Fruit fly (Drosophila melanogaster) whole organism, embryonic: ENCODE data around the gene Rab18.

ENCODE experiments used
- Abd-B ChIP-seq: fragments of 200-800 bp; sonication (Bioruptor generic); optimal IDR thresholded peaks from 2 replicates; lab custom pipeline; 2018; ENCODE audit warnings: missing biosample characterization, mild to moderate bottlenecking, missing genetic modification characterization, moderate library complexity
- Aef1 ChIP-seq: fragments of 200-800 bp; sonication (Bioruptor generic); IDR thresholded peaks from 3 replicates; pipeline ENCODE4 v1.3.6; 2022; ENCODE audit warnings: missing biosample characterization, missing genetic modification characterization
- Blimp-1 ChIP-seq: fragments of 200-800 bp; sonication (Bioruptor generic); optimal IDR thresholded peaks from 3 replicates; lab custom pipeline; 2018; ENCODE audit warnings: missing biosample characterization, missing genetic modification characterization, mild to moderate bottlenecking, moderate library complexity, missing genetic modification reagents
- CG10959 ChIP-seq: fragments of 200-800 bp; sonication (Bioruptor generic); IDR thresholded peaks from 2 replicates; pipeline ENCODE4 v1.3.6; 2022; ENCODE audit warnings: missing biosample characterization, missing genetic modification characterization
- CG11085 ChIP-seq: fragments of 200-800 bp; sonication (Bioruptor generic); IDR thresholded peaks from 2 replicates; pipeline ENCODE4 v1.3.6; 2022; ENCODE audit warnings: missing biosample characterization, missing genetic modification characterization
- CG12155 ChIP-seq: fragments of 200-800 bp; sonication (Bioruptor generic); optimal IDR thresholded peaks from 3 replicates; lab custom pipeline; 2016; ENCODE audit warnings: missing biosample characterization, missing genetic modification characterization
- CG13775 ChIP-seq: fragments of 200-800 bp; sonication (Bioruptor generic); optimal IDR thresholded peaks from 3 replicates; lab custom pipeline; 2017; ENCODE audit warnings: missing biosample characterization, mild to moderate bottlenecking, missing genetic modification characterization
- CG14441 ChIP-seq: fragments of 200-800 bp; sonication (Bioruptor generic); IDR thresholded peaks from 2 replicates; pipeline ENCODE4 v1.3.6; 2022; ENCODE audit warnings: missing biosample characterization, missing genetic modification characterization
- CG15073 ChIP-seq: fragments of 200-800 bp; sonication (Bioruptor generic); optimal IDR thresholded peaks from 2 replicates; lab custom pipeline; 2016; ENCODE audit warnings: missing biosample characterization, missing genetic modification characterization
- CG1602 ChIP-seq: fragments of 200-800 bp; sonication (Bioruptor generic); optimal IDR thresholded peaks from 3 replicates; lab custom pipeline; 2016; ENCODE audit warnings: missing biosample characterization, missing genetic modification characterization
- CG17359 ChIP-seq: fragments of 200-800 bp; sonication (Bioruptor generic); optimal IDR thresholded peaks from 3 replicates; lab custom pipeline; 2018; ENCODE audit warnings: missing biosample characterization, mild to moderate bottlenecking, missing genetic modification characterization, moderate library complexity
- CG17361 ChIP-seq: fragments of 200-800 bp; sonication (Bioruptor generic); IDR thresholded peaks from 3 replicates; pipeline ENCODE4 v1.3.6; 2022; ENCODE audit warnings: missing biosample characterization, missing genetic modification characterization
- CG18262 ChIP-seq: fragments of 200-800 bp; optimal IDR thresholded peaks from 3 replicates; lab custom pipeline; 2019; ENCODE audit warnings: missing biosample characterization, mild to moderate bottlenecking, missing genetic modification characterization, moderate library complexity
- CG30403 ChIP-seq: fragments of 200-800 bp; sonication (Bioruptor generic); optimal IDR thresholded peaks from 3 replicates; lab custom pipeline; 2016; ENCODE audit warnings: missing biosample characterization, missing genetic modification characterization
- CG30431 ChIP-seq: fragments of 200-800 bp; sonication (Bioruptor generic); optimal IDR thresholded peaks from 2 replicates; lab custom pipeline; 2017; ENCODE audit warnings: missing biosample characterization, missing genetic modification characterization
- CG32767 ChIP-seq: fragments of 200-800 bp; sonication (Bioruptor generic); IDR thresholded peaks from 2 replicates; pipeline ENCODE4 v1.3.6; 2022; ENCODE audit warnings: missing biosample characterization, missing genetic modification characterization
- CG4282 ChIP-seq: fragments of 200-800 bp; sonication (Bioruptor generic); optimal IDR thresholded peaks from 2 replicates; lab custom pipeline; 2016; ENCODE audit warnings: missing biosample characterization, missing genetic modification characterization
- CG8281 ChIP-seq: fragments of 200-800 bp; sonication (Bioruptor generic); optimal IDR thresholded peaks from 2 replicates; lab custom pipeline; 2018; ENCODE audit warnings: missing biosample characterization, mild to moderate bottlenecking, missing genetic modification characterization, moderate library complexity
- CG8944 ChIP-seq: fragments of 200-800 bp; sonication (Bioruptor generic); optimal IDR thresholded peaks from 3 replicates; lab custom pipeline; 2016; ENCODE audit warnings: missing biosample characterization, missing genetic modification characterization
- CG9876 ChIP-seq: fragments of 200-800 bp; sonication (Bioruptor generic); optimal IDR thresholded peaks from 2 replicates; lab custom pipeline; 2016; ENCODE audit warnings: missing biosample characterization, missing genetic modification characterization
- CG9932 ChIP-seq: fragments of 200-800 bp; sonication (Bioruptor generic); IDR thresholded peaks from 2 replicates; pipeline ENCODE4 v1.3.6; 2022; ENCODE audit warnings: missing biosample characterization, missing genetic modification characterization
- CTCF ChIP-seq: fragments of 200-800 bp; sonication (Bioruptor generic); optimal IDR thresholded peaks from 2 replicates; lab custom pipeline; 2017; ENCODE audit warnings: missing biosample characterization, mild to moderate bottlenecking, missing genetic modification characterization, moderate library complexity
- Dad ChIP-seq: fragments of 200-800 bp; sonication (Bioruptor generic); optimal IDR thresholded peaks from 3 replicates; lab custom pipeline; 2016; ENCODE audit warnings: missing biosample characterization, missing genetic modification characterization
- ERR ChIP-seq: fragments of 200-800 bp; sonication (Bioruptor generic); optimal IDR thresholded peaks from 2 replicates; lab custom pipeline; 2016; ENCODE audit warnings: missing biosample characterization, missing genetic modification characterization
- Ets65A ChIP-seq: fragments of 200-800 bp; sonication (Bioruptor generic); peaks from one replicate; lab custom pipeline; 2016; ENCODE audit warnings: missing biosample characterization, missing genetic modification characterization
- Fer2 ChIP-seq: fragments of 200-800 bp; sonication (Bioruptor generic); optimal IDR thresholded peaks from 2 replicates; lab custom pipeline; 2018; ENCODE audit warnings: missing biosample characterization, mild to moderate bottlenecking, missing genetic modification characterization, moderate library complexity
- Gsc ChIP-seq: fragments of 200-800 bp; sonication (Bioruptor generic); IDR thresholded peaks from 2 replicates; pipeline ENCODE4 v1.3.6; 2022; ENCODE audit warnings: missing biosample characterization, missing genetic modification characterization
- H2.0 ChIP-seq: fragments of 200-800 bp; sonication (Bioruptor generic); IDR thresholded peaks from 2 replicates; pipeline ENCODE4 v1.3.6; 2022; ENCODE audit warnings: missing biosample characterization, missing genetic modification characterization
- Hmx ChIP-seq: fragments of 200-800 bp; sonication (Bioruptor generic); optimal IDR thresholded peaks from 2 replicates; lab custom pipeline; 2016; ENCODE audit warnings: missing biosample characterization, missing genetic modification characterization
- Hr51 ChIP-seq, 2 experiments: fragments of 200-800 bp; sonication (Bioruptor generic); optimal IDR thresholded peaks; 2 replicates in 1 of 2; 3 replicates in 1 of 2; lab custom pipeline; 2016 to 2018; ENCODE audit warnings: missing biosample characterization in 2 of 2, missing genetic modification characterization in 2 of 2, mild to moderate bottlenecking in 1 of 2, moderate library complexity in 1 of 2
- Mes4 ChIP-seq: fragments of 200-800 bp; sonication (Bioruptor generic); optimal IDR thresholded peaks from 2 replicates; lab custom pipeline; 2016; ENCODE audit warnings: missing biosample characterization, missing genetic modification characterization
- Opbp ChIP-seq: fragments of 200-800 bp; sonication (Bioruptor generic); IDR thresholded peaks from 3 replicates; pipeline ENCODE4 v1.3.6; 2022; ENCODE audit warnings: missing biosample characterization, missing genetic modification characterization; ENCODE audit not compliant: partially characterized antibody
- TFAM ChIP-seq: fragments of 200-800 bp; sonication (Bioruptor generic); optimal IDR thresholded peaks from 2 replicates; lab custom pipeline; 2017; ENCODE audit warnings: missing biosample characterization, missing genetic modification characterization, inconsistent platforms
- YL-1 ChIP-seq: fragments of 200-800 bp; sonication (Bioruptor generic); optimal IDR thresholded peaks from 3 replicates; lab custom pipeline; 2017; ENCODE audit warnings: missing biosample characterization, mild to moderate bottlenecking, missing genetic modification characterization
- ab ChIP-seq: fragments of 200-800 bp; sonication (Bioruptor generic); optimal IDR thresholded peaks from 2 replicates; lab custom pipeline; 2016; ENCODE audit warnings: missing biosample characterization, missing genetic modification characterization
- al ChIP-seq: fragments of 200-800 bp; sonication (Bioruptor generic); IDR thresholded peaks from 2 replicates; pipeline ENCODE4 v1.3.6; 2022; ENCODE audit warnings: missing biosample characterization, missing genetic modification characterization
- ap ChIP-seq: fragments of 200-800 bp; sonication (Bioruptor generic); IDR thresholded peaks from 2 replicates; pipeline ENCODE4 v1.3.6; 2022; ENCODE audit warnings: missing biosample characterization, missing genetic modification characterization
- bcd ChIP-seq: fragments of 200-800 bp; sonication (Bioruptor generic); optimal IDR thresholded peaks from 2 replicates; lab custom pipeline; 2017; ENCODE audit warnings: missing biosample characterization, mild to moderate bottlenecking, missing genetic modification characterization
- cad ChIP-seq: fragments of >200 bp; optimal IDR thresholded peaks from 2 replicates; lab custom pipeline; 2017; ENCODE audit warnings: missing biosample characterization, missing genetic modification characterization
- crc ChIP-seq: fragments of 200-800 bp; sonication (Bioruptor generic); optimal IDR thresholded peaks from 2 replicates; lab custom pipeline; 2016; ENCODE audit warnings: missing biosample characterization, missing genetic modification characterization
- crp ChIP-seq, 2 experiments: fragments of 200-800 bp; sonication (Bioruptor generic); optimal IDR thresholded peaks; 2 replicates in 1 of 2; 3 replicates in 1 of 2; lab custom pipeline; 2017; ENCODE audit warnings: missing biosample characterization in 2 of 2, missing genetic modification characterization in 2 of 2, mild to moderate bottlenecking in 1 of 2, moderate library complexity in 1 of 2
- dm ChIP-seq: fragments of 200-800 bp; sonication (Bioruptor generic); optimal IDR thresholded peaks from 3 replicates; lab custom pipeline; 2016; ENCODE audit warnings: missing biosample characterization, missing genetic modification characterization
- emc ChIP-seq: fragments of 200-800 bp; sonication (Bioruptor generic); optimal IDR thresholded peaks from 2 replicates; lab custom pipeline; 2016; ENCODE audit warnings: missing biosample characterization, missing genetic modification characterization
- eve ChIP-seq, 2 experiments: fragments of >200 bp; optimal IDR thresholded peaks; 2 replicates each; lab custom pipeline; 2017; ENCODE audit warnings: missing biosample characterization in 2 of 2, missing genetic modification characterization in 2 of 2
- ftz-f1 ChIP-seq: fragments of 200-800 bp; sonication (Bioruptor generic); optimal IDR thresholded peaks from 2 replicates; lab custom pipeline; 2016; ENCODE audit warnings: missing biosample characterization, missing genetic modification characterization
- gcm2 ChIP-seq: fragments of 200-800 bp; sonication (Bioruptor generic); optimal IDR thresholded peaks from 2 replicates; lab custom pipeline; 2016; ENCODE audit warnings: missing biosample characterization, missing genetic modification characterization
- insv ChIP-seq, 2 experiments: fragments of 200-800 bp; sonication (Bioruptor generic); optimal IDR thresholded peaks; 3 replicates each; lab custom pipeline; 2016 to 2018; ENCODE audit warnings: missing biosample characterization in 2 of 2, missing genetic modification characterization in 2 of 2
- pb ChIP-seq: fragments of 200-800 bp; sonication (Bioruptor generic); optimal IDR thresholded peaks from 3 replicates; lab custom pipeline; 2016; ENCODE audit warnings: missing biosample characterization, missing genetic modification characterization
- pum ChIP-seq: fragments of 200-800 bp; sonication (Bioruptor generic); optimal IDR thresholded peaks from 2 replicates; lab custom pipeline; 2016; ENCODE audit warnings: missing biosample characterization, missing genetic modification characterization
- pzg ChIP-seq: fragments of 200-800 bp; sonication (Bioruptor generic); optimal IDR thresholded peaks from 3 replicates; lab custom pipeline; 2018; ENCODE audit warnings: missing biosample characterization, mild to moderate bottlenecking, missing genetic modification characterization, moderate library complexity
- scrt ChIP-seq: fragments of 200-800 bp; sonication (Bioruptor generic); optimal IDR thresholded peaks from 2 replicates; lab custom pipeline; 2018; ENCODE audit warnings: missing biosample characterization, mild to moderate bottlenecking, missing genetic modification characterization, moderate library complexity
- toy ChIP-seq: fragments of 200-800 bp; sonication (Bioruptor generic); IDR thresholded peaks from 2 replicates; pipeline ENCODE4 v1.3.6; 2022; ENCODE audit warnings: missing biosample characterization, missing genetic modification characterization
- wek ChIP-seq: fragments of 200-800 bp; sonication (Bioruptor generic); optimal IDR thresholded peaks from 3 replicates; lab custom pipeline; 2018; ENCODE audit warnings: missing biosample characterization, mild to moderate bottlenecking, missing genetic modification characterization, moderate library complexity

The Rab18 gene

DNA sequence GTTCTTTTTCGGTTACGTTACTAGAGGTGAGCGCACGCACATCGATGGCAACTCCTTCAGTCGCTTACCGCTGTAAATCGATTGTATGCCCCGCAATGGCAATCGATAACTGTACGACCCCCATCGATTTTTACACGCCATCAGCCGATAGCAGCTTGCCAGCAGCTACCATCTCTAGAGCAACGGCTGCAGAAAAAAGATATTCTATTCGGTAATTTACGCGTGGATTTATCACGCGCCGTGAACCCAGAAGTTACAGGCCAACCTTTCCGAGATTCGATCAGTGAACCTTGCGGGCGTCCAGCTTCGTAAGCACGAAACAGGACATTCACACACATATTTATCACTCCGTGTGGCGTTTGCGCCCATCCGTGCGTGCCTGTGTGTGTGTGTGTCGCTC, 5.7 kb downstream of the Rab18 start, which contains the start of the genes Sirt4 and CG4119 (continued):
- no peak for TF ChIP-seq cad (GFP tag; lab: Kevin White, UChicago)
- TF ChIP-seq Opbp (GFP tag; lab: Robert Waterston, UW): peak; percentile 97
- TF ChIP-seq CG12155 (GFP tag; lab: Kevin White, UChicago): no peak
- TF ChIP-seq CG30403 (GFP tag; lab: Kevin White, UChicago): peak; percentile 16
- TF ChIP-seq Hmx (GFP tag; lab: Kevin White, UChicago): no peak
- no peak for TF ChIP-seq CG15073 (GFP tag; lab: Kevin White, UChicago)
- no peak for TF ChIP-seq Mes4 (GFP tag; lab: Kevin White, UChicago)
- peak; percentile 93 for TF ChIP-seq pzg (GFP tag; lab: Kevin White, UChicago)
- peak; percentile 5; the same call in 1 of the 2 replicates for TF ChIP-seq H2.0 (GFP tag; lab: Robert Waterston, UW)
- no peak for TF ChIP-seq ap (GFP tag; lab: Robert Waterston, UW)
- TF ChIP-seq CG10959 (GFP tag; lab: Robert Waterston, UW): no peak
- peak; percentile 81 for TF ChIP-seq YL-1 (GFP tag; lab: Kevin White, UChicago)
- TF ChIP-seq CG9932 (GFP tag; lab: Robert Waterston, UW): peak; percentile 77
- no peak for TF ChIP-seq CG13775
- TF ChIP-seq al: 0 out of 2 replicates have a peak, but pooled peaks have one; percentile 31
- peak; percentile 64 for TF ChIP-seq dm (GFP tag; lab: Kevin White, UChicago)
- TF ChIP-seq CTCF: no peak
- TF ChIP-seq CG9876 (GFP tag; lab: Kevin White, UChicago): no peak
- no peak for TF ChIP-seq CG17359 (tag; lab: Kevin White, UChicago)
- peak in 1 of 2 experiments; percentile 44 for TF ChIP-seq crp (GFP tag; optimal IDR thresholded peaks at IDR 0.05; lab: Kevin White, UChicago)
- TF ChIP-seq Aef1: no peak
- no peak for TF ChIP-seq Abd-B (GFP tag; lab: Kevin White, UChicago)
- 0 out of 3 replicates have a peak, but pooled peaks have one; percentile 17 for TF ChIP-seq CG17361
- no peak for TF ChIP-seq crc (GFP tag; lab: Kevin White, UChicago)
- TF ChIP-seq pum (GFP tag; lab: Kevin White, UChicago): no peak
- TF ChIP-seq toy (GFP tag; lab: Robert Waterston, UW): no peak
- no peak for TF ChIP-seq CG14441 (GFP tag; lab: Robert Waterston, UW)
- TF ChIP-seq CG32767 (GFP tag; lab: Robert Waterston, UW): 0 out of 2 replicates have a peak, but pooled peaks have one; percentile 21
- TF ChIP-seq Fer2: no peak
- TF ChIP-seq emc (GFP tag; lab: Kevin White, UChicago): no peak
- no peak for TF ChIP-seq CG8944 (GFP tag; lab: Kevin White, UChicago)
- TF ChIP-seq Blimp-1 (GFP tag; lab: Kevin White, UChicago): no peak
- no peak for TF ChIP-seq CG30431 (GFP tag; lab: Kevin White, UChicago)
- no peak for TF ChIP-seq CG4282 (GFP tag; lab: Kevin White, UChicago)
- no peak for TF ChIP-seq Hr51 (GFP tag; optimal IDR thresholded peaks at IDR 0.05; lab: Kevin White, UChicago)
- no peak for TF ChIP-seq ftz-f1
- TF ChIP-seq ab (GFP tag; lab: Kevin White, UChicago): no peak
- no peak for TF ChIP-seq TFAM (GFP tag; lab: Kevin White, UChicago)
- peak; percentile 32 for TF ChIP-seq Dad
- TF ChIP-seq CG18262 (tag; lab: Kevin White, UChicago): no peak
- no peak for TF ChIP-seq scrt (GFP tag; lab: Kevin White, UChicago)
- no peak for TF ChIP-seq pb
- TF ChIP-seq Ets65A (GFP tag; lab: Kevin White, UChicago): peak; percentile 33
- TF ChIP-seq bcd (GFP tag; lab: Kevin White, UChicago): no peak
- TF ChIP-seq Gsc (GFP tag; lab: Robert Waterston, UW): no peak
- TF ChIP-seq ERR (GFP tag; lab: Kevin White, UChicago): no peak
- TF ChIP-seq CG8281 (tag; lab: Kevin White, UChicago): no peak
- no peak for TF ChIP-seq wek (GFP tag; lab: Kevin White, UChicago)
- no peak for TF ChIP-seq CG1602
- TF ChIP-seq insv (GFP tag; optimal IDR thresholded peaks at IDR 0.05; lab: Kevin White, UChicago): peak in 1 of 2 experiments; percentile 7
- no peak for TF ChIP-seq gcm2
- TF ChIP-seq CG11085 (GFP tag; lab: Robert Waterston, UW): no peak
- no peak for TF ChIP-seq eve (GFP tag; optimal IDR thresholded peaks at IDR 0.05; lab: Kevin White, UChicago)
